Fruit fly (Drosophila melanogaster) whole organism, embryonic: Measurements from ENCODE around the gene CG15332.
A peak's percentile ranks its signal among the peaks of the same experiment; 100 is the strongest.

Source experiments
- Antp ChIP-seq: fragments of 200-800 bp; sonication (Bioruptor generic); optimal IDR thresholded peaks from 3 replicates; lab custom pipeline; 2016; ENCODE audit warnings: missing biosample characterization, missing genetic modification characterization
- Atf-2 ChIP-seq: fragments of 200-800 bp; sonication (Bioruptor generic); optimal IDR thresholded peaks from 2 replicates; lab custom pipeline; 2016; ENCODE audit warnings: missing biosample characterization, missing genetic modification characterization
- Awh ChIP-seq: fragments of 200-800 bp; sonication (Bioruptor generic); IDR thresholded peaks from 2 replicates; pipeline ENCODE4, ENCODE4 v1.3.6; 2022; ENCODE audit warnings: missing biosample characterization, missing genetic modification characterization
- B-H2 ChIP-seq: fragments of 200-800 bp; sonication (Bioruptor generic); optimal IDR thresholded peaks from 2 replicates; lab custom pipeline; 2018; ENCODE audit warnings: missing biosample characterization, mild to moderate bottlenecking, missing genetic modification characterization
- BEAF-32 ChIP-seq: fragments of 200-800 bp; sonication (Bioruptor generic); optimal IDR thresholded peaks from 3 replicates; lab custom pipeline; 2017; ENCODE audit warnings: missing biosample characterization, missing genetic modification characterization, mild to moderate bottlenecking, moderate library complexity, missing genetic modification reagents
- CG10654 ChIP-seq: fragments of 200-800 bp; sonication (Bioruptor generic); optimal IDR thresholded peaks from 2 replicates; lab custom pipeline; 2016; ENCODE audit warnings: missing biosample characterization, missing genetic modification characterization
- CG11398 ChIP-seq: fragments of 200-800 bp; sonication (Bioruptor generic); optimal IDR thresholded peaks from 2 replicates; lab custom pipeline; 2016; ENCODE audit warnings: missing biosample characterization, missing genetic modification characterization
- CG12659 ChIP-seq: fragments of 200-800 bp; sonication (Bioruptor generic); optimal IDR thresholded peaks from 3 replicates; lab custom pipeline; 2017; ENCODE audit warnings: mild to moderate bottlenecking, missing biosample characterization, missing genetic modification reagents, missing genetic modification characterization
- CG14860 ChIP-seq: fragments of 200-800 bp; sonication (Bioruptor generic); IDR thresholded peaks from 3 replicates; pipeline ENCODE4 v1.3.6; 2022; ENCODE audit warnings: missing biosample characterization, missing genetic modification characterization; ENCODE audit not compliant: partially characterized antibody
- CG17829 ChIP-seq: fragments of 200-800 bp; optimal IDR thresholded peaks from 2 replicates; lab custom pipeline; 2019; ENCODE audit warnings: missing biosample characterization, mild to moderate bottlenecking, missing genetic modification characterization, moderate library complexity
- CG17912 ChIP-seq: fragments of 200-800 bp; sonication (Bioruptor generic); optimal IDR thresholded peaks from 2 replicates; lab custom pipeline; 2018; ENCODE audit warnings: missing biosample characterization, mild to moderate bottlenecking, missing genetic modification characterization
- CG18764 ChIP-seq: fragments of 200-800 bp; sonication (Bioruptor generic); optimal IDR thresholded peaks from 3 replicates; lab custom pipeline; 2016; ENCODE audit warnings: missing biosample characterization, missing genetic modification characterization
- CG31224 ChIP-seq: fragments of 200-800 bp; sonication (Bioruptor generic); IDR thresholded peaks from 2 replicates; pipeline ENCODE4 v1.3.6; 2022; ENCODE audit warnings: missing biosample characterization, missing genetic modification characterization
- CG7556 ChIP-seq: fragments of 200-800 bp; sonication (Bioruptor generic); optimal IDR thresholded peaks from 2 replicates; lab custom pipeline; 2017; ENCODE audit warnings: missing biosample characterization, mild to moderate bottlenecking, missing genetic modification characterization
- CG8924 ChIP-seq: fragments of 200-800 bp; optimal IDR thresholded peaks from 3 replicates; lab custom pipeline; 2019; ENCODE audit warnings: missing biosample characterization, mild to moderate bottlenecking, missing genetic modification characterization, moderate library complexity
- CG9797 ChIP-seq: fragments of 200-800 bp; sonication (Bioruptor generic); optimal IDR thresholded peaks from 3 replicates; lab custom pipeline; 2018; ENCODE audit warnings: missing biosample characterization, mild to moderate bottlenecking, missing genetic modification characterization
- CoRest ChIP-seq: fragments of 200-800 bp; sonication (Bioruptor generic); optimal IDR thresholded peaks from 3 replicates; lab custom pipeline; 2018; ENCODE audit warnings: missing biosample characterization, mild to moderate bottlenecking, missing genetic modification characterization, moderate library complexity
- Dek ChIP-seq: fragments of 200-800 bp; sonication (Bioruptor generic); optimal IDR thresholded peaks from 3 replicates; lab custom pipeline; 2019; ENCODE audit warnings: missing biosample characterization, mild to moderate bottlenecking, missing genetic modification characterization, moderate library complexity
- Doc2 ChIP-seq: fragments of 200-800 bp; sonication (Bioruptor generic); IDR thresholded peaks from 2 replicates; pipeline ENCODE4 v1.3.6; 2022; ENCODE audit warnings: missing biosample characterization, missing genetic modification characterization
- Fer1 ChIP-seq: fragments of 200-800 bp; sonication (Bioruptor generic); optimal IDR thresholded peaks from 2 replicates; lab custom pipeline; 2017; ENCODE audit warnings: missing biosample characterization, mild to moderate bottlenecking, missing genetic modification characterization
- Myb ChIP-seq: fragments of 200-800 bp; sonication (Bioruptor generic); optimal IDR thresholded peaks from 2 replicates; lab custom pipeline; 2016; ENCODE audit warnings: missing biosample characterization, missing genetic modification characterization
- NC2β ChIP-seq: fragments of 200-800 bp; sonication (Bioruptor generic); optimal IDR thresholded peaks from 2 replicates; lab custom pipeline; 2016; ENCODE audit warnings: missing biosample characterization, missing genetic modification characterization
- Nf-YB ChIP-seq: fragments of 200-800 bp; sonication (Bioruptor generic); optimal IDR thresholded peaks from 3 replicates; lab custom pipeline; 2019; ENCODE audit warnings: missing biosample characterization, mild to moderate bottlenecking, missing genetic modification characterization, moderate library complexity
- Nf-YC ChIP-seq: fragments of 200-800 bp; optimal IDR thresholded peaks from 3 replicates; lab custom pipeline; 2019; ENCODE audit warnings: missing biosample characterization, mild to moderate bottlenecking, missing genetic modification characterization, moderate library complexity
- Ptx1 ChIP-seq: fragments of 200-800 bp; sonication (Bioruptor generic); IDR thresholded peaks from 2 replicates; pipeline ENCODE4 v1.3.6; 2022; ENCODE audit warnings: missing biosample characterization, missing genetic modification characterization
- Tbp ChIP-seq: fragments of >200 bp; optimal IDR thresholded peaks from 2 replicates; lab custom pipeline; 2018; ENCODE audit warnings: missing biosample characterization, missing genetic modification characterization
- abd-A ChIP-seq: fragments of 200-800 bp; sonication (Bioruptor generic); optimal IDR thresholded peaks from 3 replicates; lab custom pipeline; 2019; ENCODE audit warnings: missing biosample characterization, mild to moderate bottlenecking, missing genetic modification characterization, moderate library complexity
- amos ChIP-seq: fragments of 200-800 bp; sonication (Bioruptor generic); IDR thresholded peaks from 2 replicates; pipeline ENCODE4 v1.3.6; 2022; ENCODE audit warnings: missing biosample characterization, missing genetic modification characterization; ENCODE audit not compliant: partially characterized antibody
- ara ChIP-seq: fragments of 200-800 bp; sonication (Bioruptor generic); IDR thresholded peaks from 2 replicates; pipeline ENCODE4 v1.3.6; 2022; ENCODE audit warnings: missing biosample characterization, missing genetic modification characterization
- ato ChIP-seq: fragments of 200-800 bp; sonication (Bioruptor generic); IDR thresholded peaks from 2 replicates; pipeline ENCODE4 v1.3.6; 2022; ENCODE audit warnings: missing biosample characterization, missing genetic modification characterization; ENCODE audit not compliant: partially characterized antibody
- br ChIP-seq: fragments of >200 bp; optimal IDR thresholded peaks from 2 replicates; lab custom pipeline; 2017
- cad ChIP-seq: fragments of >200 bp; optimal IDR thresholded peaks from 2 replicates; lab custom pipeline; 2017; ENCODE audit warnings: missing biosample characterization, missing genetic modification characterization
- chinmo ChIP-seq: fragments of 200-800 bp; sonication (Bioruptor generic); IDR thresholded peaks from 4 replicates; pipeline ENCODE4 v1.3.6; 2022; ENCODE audit warnings: missing biosample characterization, missing genetic modification characterization; ENCODE audit not compliant: partially characterized antibody
- chm ChIP-seq: fragments of 200-800 bp; sonication (Bioruptor generic); IDR thresholded peaks from 2 replicates; pipeline ENCODE4 v1.3.6; 2022; ENCODE audit warnings: missing biosample characterization, missing genetic modification characterization
- dimm ChIP-seq: fragments of 200-800 bp; sonication (Bioruptor generic); IDR thresholded peaks from 2 replicates; pipeline ENCODE4 v1.3.6; 2022; ENCODE audit warnings: missing biosample characterization, missing genetic modification characterization
- en ChIP-seq: fragments of 200-800 bp; sonication (Bioruptor generic); optimal IDR thresholded peaks from 2 replicates; lab custom pipeline; 2016; ENCODE audit warnings: missing biosample characterization, missing genetic modification characterization
- eyg ChIP-seq: fragments of 200-800 bp; sonication (Bioruptor generic); optimal IDR thresholded peaks from 3 replicates; lab custom pipeline; 2016; ENCODE audit warnings: missing biosample characterization, missing genetic modification characterization
- gem ChIP-seq: fragments of 200-800 bp; sonication (Bioruptor generic); optimal IDR thresholded peaks from 2 replicates; lab custom pipeline; 2019; ENCODE audit warnings: missing biosample characterization, mild to moderate bottlenecking, missing genetic modification characterization, moderate library complexity
- kah ChIP-seq: fragments of 200-800 bp; sonication (Bioruptor generic); optimal IDR thresholded peaks from 2 replicates; lab custom pipeline; 2018; ENCODE audit warnings: missing biosample characterization, mild to moderate bottlenecking, missing genetic modification characterization
- kni ChIP-seq: fragments of 200-800 bp; sonication (Bioruptor generic); optimal IDR thresholded peaks from 3 replicates; lab custom pipeline; 2017; ENCODE audit warnings: mild to moderate bottlenecking, missing biosample characterization, missing genetic modification reagents, missing genetic modification characterization
- lola ChIP-seq, 3 experiments: fragments of >200 bp in 2 of 3; fragments of 200-800 bp in 1 of 3; sonication (Bioruptor generic) in 1 of 3; optimal IDR thresholded peaks; 2 replicates each; lab custom pipeline; 2017 to 2019; ENCODE audit warnings: missing biosample characterization in 3 of 3, missing genetic modification characterization in 3 of 3, mild to moderate bottlenecking in 1 of 3, moderate library complexity in 1 of 3
- lov ChIP-seq, 2 experiments: fragments of 200-800 bp in 1 of 2; fragments of >200 bp in 1 of 2; sonication (Bioruptor generic) in 1 of 2; IDR thresholded peaks in 1 of 2; optimal IDR thresholded peaks in 1 of 2; 2 replicates in 1 of 2; 3 replicates in 1 of 2; pipeline versions ENCODE4 v1.3.6 to Lab custom; 2017 to 2022; ENCODE audit warnings: missing biosample characterization in 1 of 2, missing genetic modification characterization in 1 of 2
- luna ChIP-seq: fragments of 200-800 bp; sonication (Bioruptor generic); optimal IDR thresholded peaks from 2 replicates; lab custom pipeline; 2016; ENCODE audit warnings: missing biosample characterization, missing genetic modification characterization
- pan ChIP-seq, 4 experiments: fragments of >200 bp in 3 of 4; fragments of 200-800 bp in 1 of 4; sonication (Bioruptor generic) in 1 of 4; optimal IDR thresholded peaks in 3 of 4; IDR thresholded peaks in 1 of 4; 2 replicates each; pipeline versions ENCODE4 v1.3.6 to Lab custom; 2017 to 2022; ENCODE audit warnings: missing biosample characterization in 2 of 4, missing genetic modification characterization in 2 of 4, mixed read lengths in 1 of 4
- pfk ChIP-seq: fragments of 200-800 bp; sonication (Bioruptor generic); optimal IDR thresholded peaks from 2 replicates; lab custom pipeline; 2018; ENCODE audit warnings: missing biosample characterization, mild to moderate bottlenecking, missing genetic modification characterization, moderate library complexity
- sna ChIP-seq: fragments of 200-800 bp; sonication (Bioruptor generic); IDR thresholded peaks from 2 replicates; pipeline ENCODE4 v1.3.6; 2022; ENCODE audit warnings: missing biosample characterization, missing genetic modification characterization; ENCODE audit not compliant: partially characterized antibody
- sug ChIP-seq: fragments of 200-800 bp; optimal IDR thresholded peaks from 2 replicates; lab custom pipeline; 2019; ENCODE audit warnings: missing biosample characterization, mild to moderate bottlenecking, missing genetic modification characterization, moderate library complexity
- vfl ChIP-seq: fragments of 200-800 bp; sonication (Bioruptor generic); optimal IDR thresholded peaks from 2 replicates; lab custom pipeline; 2016; ENCODE audit warnings: missing biosample characterization, missing genetic modification characterization
- z ChIP-seq: fragments of 200-800 bp; sonication (Bioruptor generic); IDR thresholded peaks from 3 replicates; pipeline ENCODE4 v1.3.6; 2022; ENCODE audit warnings: missing biosample characterization, missing genetic modification characterization

CG15332 gene

DNA sequence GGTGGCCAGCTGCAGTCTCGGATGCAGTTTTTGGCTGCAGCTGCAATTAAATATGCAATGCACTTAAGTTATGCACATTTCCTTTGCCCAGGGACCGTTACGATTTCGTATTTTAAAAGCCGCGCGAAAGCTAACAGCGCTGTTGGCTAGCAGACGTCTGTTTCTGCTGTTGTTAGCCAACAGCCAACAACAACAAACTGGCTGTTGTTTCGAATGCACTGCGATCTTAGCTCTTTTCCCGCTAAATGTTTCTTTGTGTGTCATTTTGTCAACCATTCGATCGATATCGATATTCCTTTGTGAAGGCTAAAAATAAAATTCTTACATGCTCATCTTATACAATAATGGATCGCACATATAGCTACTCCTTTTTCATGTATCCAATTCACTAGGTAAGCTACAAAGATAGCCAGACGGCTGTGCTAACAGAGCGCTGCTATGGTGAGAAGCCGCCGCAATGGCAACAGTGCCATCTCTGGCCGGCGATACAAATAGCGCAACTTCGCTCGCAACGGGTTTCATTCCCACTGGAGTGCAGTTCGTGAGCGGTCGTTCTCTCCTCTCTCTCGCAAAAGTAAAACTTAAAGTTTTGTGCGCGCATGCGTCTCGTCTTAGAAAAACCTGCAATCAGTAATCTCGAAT, 13.5 kb upstream of the CG15332 start (continued):
- TF ChIP-seq dimm: no peak
- no peak; the same call in 1 of the 2 replicates for TF ChIP-seq amos (GFP tag; lab: Robert Waterston, UW)
- no peak for TF ChIP-seq Antp (GFP tag; lab: Kevin White, UChicago)
- TF ChIP-seq CG17912 (GFP tag; lab: Kevin White, UChicago): no peak
- TF ChIP-seq luna (GFP tag; lab: Kevin White, UChicago): no peak
- TF ChIP-seq CG31224 (GFP tag; lab: Robert Waterston, UW): no peak
- TF ChIP-seq Nf-YC (tag; lab: Kevin White, UChicago): peak; percentile 19
- TF ChIP-seq vfl: no peak
- no peak for TF ChIP-seq abd-A (tag; lab: Kevin White, UChicago)
- TF ChIP-seq br: no peak
- no peak for TF ChIP-seq lov (optimal IDR thresholded peaks at IDR 0.05; lab: Kevin White, UChicago)
- TF ChIP-seq lov (GFP tag; IDR thresholded peaks at IDR 0.05; lab: Robert Waterston, UW): no peak
- TF ChIP-seq kni: peak; percentile 54
- peak; percentile 51 for TF ChIP-seq CG17829 (tag; lab: Kevin White, UChicago)
- TF ChIP-seq ara (GFP tag; lab: Robert Waterston, UW): no peak
- TF ChIP-seq Nf-YB (GFP tag; lab: Kevin White, UChicago): no peak
- no peak for TF ChIP-seq cad (GFP tag; lab: Kevin White, UChicago)
- peak; percentile 14; the same call in 1 of the 2 replicates for TF ChIP-seq ato (GFP tag; lab: Robert Waterston, UW)
- peak; percentile 52; the same call in 1 of the 2 replicates for TF ChIP-seq chm (GFP tag; lab: Robert Waterston, UW)
- no peak for TF ChIP-seq CG11398 (GFP tag; lab: Kevin White, UChicago)
- no peak for TF ChIP-seq pfk (GFP tag; lab: Kevin White, UChicago)
- peak; percentile 30 for TF ChIP-seq Fer1
- no peak for TF ChIP-seq CG7556 (GFP tag; lab: Kevin White, UChicago)
- no peak for TF ChIP-seq kah (GFP tag; lab: Kevin White, UChicago)
- TF ChIP-seq Myb (GFP tag; lab: Kevin White, UChicago): peak; percentile 57
- TF ChIP-seq Atf-2: no peak
- no peak for TF ChIP-seq Doc2 (GFP tag; lab: Robert Waterston, UW)
- TF ChIP-seq CG14860 (GFP tag; lab: Robert Waterston, UW): no peak
- peak; percentile 45 for TF ChIP-seq BEAF-32 (GFP tag; lab: Kevin White, UChicago)
- peak; percentile 3 for TF ChIP-seq CG12659 (GFP tag; lab: Kevin White, UChicago)
- no peak for TF ChIP-seq en (GFP tag; lab: Kevin White, UChicago)
- no peak for TF ChIP-seq sna (GFP tag; lab: Robert Waterston, UW)
- no peak for TF ChIP-seq NC2β (GFP tag; lab: Kevin White, UChicago)
- no peak for TF ChIP-seq Dek (tag; lab: Kevin White, UChicago)
- TF ChIP-seq CoRest: peak; percentile 36
- no peak for TF ChIP-seq CG10654 (GFP tag; lab: Kevin White, UChicago)
- no peak for TF ChIP-seq z
- TF ChIP-seq Awh (GFP tag; lab: Robert Waterston, UW): no peak
- TF ChIP-seq eyg: no peak
- peak; percentile 16 for TF ChIP-seq CG8924 (tag; lab: Kevin White, UChicago)
- TF ChIP-seq B-H2 (GFP tag; lab: Kevin White, UChicago): no peak
- TF ChIP-seq pan (optimal IDR thresholded peaks at IDR 0.05; lab: Kevin White, UChicago): no peak
- no peak for TF ChIP-seq pan (GFP tag; optimal IDR thresholded peaks at IDR 0.05 in 1 of 2, IDR thresholded peaks at IDR 0.05 in 1 of 2)
- TF ChIP-seq Ptx1: no peak
- peak; percentile 1 for TF ChIP-seq gem (tag; lab: Kevin White, UChicago)
- no peak for TF ChIP-seq CG9797 (GFP tag; lab: Kevin White, UChicago)
- TF ChIP-seq Tbp (GFP tag; lab: Kevin White, UChicago): peak; percentile 88
- TF ChIP-seq CG18764 (GFP tag; lab: Kevin White, UChicago): no peak
- TF ChIP-seq chinmo (GFP tag; lab: Robert Waterston, UW): peak; percentile 62; the same call in 2 of the 4 replicates
- TF ChIP-seq sug: peak; percentile 24
- TF ChIP-seq lola (GFP tag; optimal IDR thresholded peaks at IDR 0.05; lab: Kevin White, UChicago): no peak
